Worm (Caenorhabditis elegans) whole organism, late embryonic: Measurements from ENCODE around the gene glo-4.

ENCODE experiments used
- C08G9.2 ChIP-seq: sonication (generic microtip); optimal IDR thresholded peaks from 2 replicates; lab custom pipeline; 2016; ENCODE audit warnings: mild to moderate bottlenecking, missing genetic modification characterization, moderate library complexity, missing compliant biosample characterization
- C38D4.7 ChIP-seq: fragments of 200-800 bp; sonication (Bioruptor generic); optimal IDR thresholded peaks from 2 replicates; lab custom pipeline; 2018; ENCODE audit warnings: mild to moderate bottlenecking, missing genetic modification characterization, moderate library complexity, missing compliant biosample characterization
- T23F11.4 ChIP-seq: fragments of 200-800 bp; sonication (Bioruptor generic); optimal IDR thresholded peaks from 2 replicates; lab custom pipeline; 2018; ENCODE audit warnings: mild to moderate bottlenecking, missing genetic modification characterization, missing compliant biosample characterization
- ama-1 ChIP-seq: fragments of 150-350 bp; optimal IDR thresholded peaks from 2 replicates; lab custom pipeline; 2014
- ceh-31 ChIP-seq: sonication (generic microtip); optimal IDR thresholded peaks from 2 replicates; lab custom pipeline; 2016; ENCODE audit warnings: missing genetic modification characterization, missing compliant biosample characterization
- ceh-34 ChIP-seq: sonication (generic microtip); optimal IDR thresholded peaks from 2 replicates; lab custom pipeline; 2016; ENCODE audit warnings: mild to moderate bottlenecking, missing genetic modification characterization, missing compliant biosample characterization
- ceh-45 ChIP-seq: fragments of 200-800 bp; sonication (Bioruptor generic); IDR thresholded peaks from 2 replicates; pipeline ENCODE4 v1.3.6; 2022; ENCODE audit warnings: missing genetic modification reagents, missing genetic modification characterization, missing compliant biosample characterization
- ceh-6 ChIP-seq: fragments of 200-800 bp; sonication (Bioruptor generic); optimal IDR thresholded peaks from 2 replicates; lab custom pipeline; 2018; ENCODE audit warnings: mild to moderate bottlenecking, missing genetic modification characterization, missing compliant biosample characterization
- che-1 ChIP-seq: sonication (generic microtip); optimal IDR thresholded peaks from 2 replicates; lab custom pipeline; 2016; ENCODE audit warnings: mild to moderate bottlenecking, missing genetic modification characterization, missing compliant biosample characterization
- elt-4 ChIP-seq: sonication (generic microtip); optimal IDR thresholded peaks from 2 replicates; lab custom pipeline; 2016; ENCODE audit warnings: missing genetic modification characterization, missing compliant biosample characterization
- ets-4 ChIP-seq: sonication (generic microtip); optimal IDR thresholded peaks from 2 replicates; lab custom pipeline; 2016; ENCODE audit warnings: missing genetic modification characterization, missing compliant biosample characterization
- eyg-1 ChIP-seq: sonication (generic microtip); optimal IDR thresholded peaks from 2 replicates; lab custom pipeline; 2016; ENCODE audit warnings: missing genotype, missing genetic modification characterization, missing compliant biosample characterization
- fax-1 ChIP-seq: sonication (generic microtip); optimal IDR thresholded peaks from 2 replicates; lab custom pipeline; 2016; ENCODE audit warnings: missing genotype, missing genetic modification characterization, missing compliant biosample characterization
- fkh-10 ChIP-seq: fragments of 150-350 bp; optimal IDR thresholded peaks from 2 replicates; lab custom pipeline; 2014; ENCODE audit warnings: missing biosample characterization, missing genetic modification reagents, missing genetic modification characterization
- gmeb-2 ChIP-seq: sonication (generic microtip); optimal IDR thresholded peaks from 2 replicates; lab custom pipeline; 2016; ENCODE audit warnings: missing genetic modification characterization, inconsistent platforms, missing compliant biosample characterization
- hlh-15 ChIP-seq: sonication (generic microtip); optimal IDR thresholded peaks from 2 replicates; lab custom pipeline; 2016; ENCODE audit warnings: missing genetic modification characterization, missing compliant biosample characterization
- hlh-30 ChIP-seq: sonication (generic microtip); optimal IDR thresholded peaks from 2 replicates; lab custom pipeline; 2017; ENCODE audit warnings: antibody characterized with exemption, missing genetic modification characterization, missing compliant biosample characterization; ENCODE audit not compliant: insufficient read depth
- hlh-8 ChIP-seq: sonication (generic microtip); optimal IDR thresholded peaks from 2 replicates; lab custom pipeline; 2016; ENCODE audit warnings: missing genotype, missing genetic modification characterization, missing compliant biosample characterization
- lim-6 ChIP-seq: sonication (generic microtip); optimal IDR thresholded peaks from 2 replicates; lab custom pipeline; 2016; ENCODE audit warnings: missing genetic modification characterization, missing compliant biosample characterization
- madf-2 ChIP-seq: sonication (generic microtip); optimal IDR thresholded peaks from 2 replicates; lab custom pipeline; 2017; ENCODE audit warnings: missing genetic modification characterization, missing compliant biosample characterization
- nfya-1 ChIP-seq: sonication (generic microtip); optimal IDR thresholded peaks from 2 replicates; lab custom pipeline; 2017; ENCODE audit warnings: missing genetic modification characterization, mild to moderate bottlenecking, missing compliant biosample characterization, antibody characterized with exemption, moderate library complexity
- nhr-11 ChIP-seq: fragments of 150-350 bp; optimal IDR thresholded peaks from 2 replicates; lab custom pipeline; 2014; ENCODE audit warnings: missing biosample characterization, missing genetic modification characterization
- npax-4 ChIP-seq: sonication (generic microtip); optimal IDR thresholded peaks from 2 replicates; lab custom pipeline; 2016; ENCODE audit warnings: missing genetic modification characterization, missing compliant biosample characterization
- pha-2 ChIP-seq: sonication (generic microtip); optimal IDR thresholded peaks from 2 replicates; lab custom pipeline; 2017; ENCODE audit warnings: mild to moderate bottlenecking, missing genetic modification characterization, missing compliant biosample characterization
- pha-4 ChIP-seq: fragments of 150-350 bp; optimal IDR thresholded peaks from 2 replicates; lab custom pipeline; 2018; ENCODE audit warnings: missing biosample characterization, missing genetic modification reagents, missing genetic modification characterization
- pqm-1 ChIP-seq: sonication (generic microtip); optimal IDR thresholded peaks from 2 replicates; lab custom pipeline; 2016; ENCODE audit warnings: missing genetic modification characterization, missing compliant biosample characterization
- ref-2 ChIP-seq: sonication (generic microtip); optimal IDR thresholded peaks from 2 replicates; lab custom pipeline; 2016; ENCODE audit warnings: missing genetic modification characterization, missing compliant biosample characterization
- sdc-2 ChIP-seq: sonication (generic microtip); optimal IDR thresholded peaks from 2 replicates; lab custom pipeline; 2016; ENCODE audit warnings: missing genotype, missing genetic modification characterization, missing compliant biosample characterization
- sox-4 ChIP-seq: sonication (generic microtip); optimal IDR thresholded peaks from 2 replicates; lab custom pipeline; 2017; ENCODE audit warnings: mild to moderate bottlenecking, missing genetic modification characterization, inconsistent platforms, missing compliant biosample characterization
- syd-9 ChIP-seq: sonication (generic microtip); optimal IDR thresholded peaks from 2 replicates; lab custom pipeline; 2016; ENCODE audit warnings: mild to moderate bottlenecking, missing genetic modification characterization, moderate library complexity, missing compliant biosample characterization
- ttx-3 ChIP-seq: sonication (generic microtip); optimal IDR thresholded peaks from 2 replicates; lab custom pipeline; 2016; ENCODE audit warnings: missing genetic modification reagents, missing genetic modification characterization, missing compliant biosample characterization
- unc-3 ChIP-seq, 2 experiments: fragments of 200-800 bp in 1 of 2; sonication (Bioruptor generic) in 1 of 2; sonication (generic microtip) in 1 of 2; conservative IDR thresholded peaks in 1 of 2; optimal IDR thresholded peaks in 1 of 2; 2 replicates each; pipeline versions ENCODE4 v1.3.6 to Lab custom; 2016 to 2022; ENCODE audit warnings: missing compliant biosample characterization in 2 of 2, missing genetic modification characterization in 2 of 2, missing genetic modification reagents in 1 of 2
- unc-42 ChIP-seq: sonication (generic microtip); optimal IDR thresholded peaks from 2 replicates; lab custom pipeline; 2016; ENCODE audit warnings: missing genotype, missing genetic modification characterization, missing compliant biosample characterization
- unc-86 ChIP-seq: sonication (generic microtip); optimal IDR thresholded peaks from 2 replicates; lab custom pipeline; 2016; ENCODE audit warnings: missing genetic modification characterization, missing compliant biosample characterization
- zip-5 ChIP-seq: sonication (generic microtip); optimal IDR thresholded peaks from 2 replicates; lab custom pipeline; 2016; ENCODE audit warnings: missing genetic modification characterization, missing compliant biosample characterization
- ztf-16 ChIP-seq: sonication (generic microtip); optimal IDR thresholded peaks from 2 replicates; lab custom pipeline; 2017; ENCODE audit warnings: missing genetic modification characterization, missing compliant biosample characterization

glo-4 gene

DNA sequence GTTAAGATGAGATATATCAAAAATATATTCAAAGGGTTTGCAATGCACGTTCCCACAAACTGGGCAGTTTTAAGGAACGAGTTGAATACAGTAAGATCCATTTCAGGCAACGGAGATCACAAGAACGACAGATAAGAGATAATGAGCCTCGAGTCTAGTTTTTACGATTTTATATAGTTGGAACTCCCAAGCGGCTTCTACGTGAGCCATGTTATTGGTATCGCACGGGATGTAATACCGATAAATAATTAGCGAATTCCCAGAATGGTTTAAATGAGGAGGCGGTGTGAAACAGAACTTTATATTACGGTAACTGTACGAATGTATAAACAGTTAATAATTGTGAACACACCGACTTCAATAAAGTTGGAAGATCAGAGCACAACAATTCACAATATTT lies 44.1 kb downstream of the glo-4 start, which contains the start of gene str-177:
str-177 (minus strand) TSS at position 101 of the 400 bp plus-strand sequence.
- no peak for TF ChIP-seq unc-86 (tag; lab: Kevin White, UChicago)
- TF ChIP-seq ets-4 (tag; lab: Kevin White, UChicago) = no peak
- TF ChIP-seq pha-2 (tag; lab: Kevin White, UChicago) = no peak
- TF ChIP-seq madf-2 = no peak
- TF ChIP-seq ttx-3 (tag; lab: Kevin White, UChicago) = no peak
- TF ChIP-seq ceh-45 (GFP tag; lab: Robert Waterston, UW) = no peak
- no peak for TF ChIP-seq hlh-8 (tag; lab: Kevin White, UChicago)

ce11 chrV:9197121-9197520 lies 45.9 kb downstream of the glo-4 start, which contains the start of gene C24B5.4:
C24B5.4 (minus strand) TSS chrV:9197326.
- TF ChIP-seq npax-4 (no peak), unc-3 (GFP tag; conservative IDR thresholded peaks at IDR 0.05; lab: Robert Waterston, UW) (no peak), unc-3 (tag; optimal IDR thresholded peaks at IDR 0.05; lab: Kevin White, UChicago) (no peak), sdc-2 (tag; lab: Kevin White, UChicago) (no peak), ama-1 (lab: Kevin White, UChicago) (no peak), C38D4.7 (GFP tag; lab: Kevin White, UChicago) (no peak), C08G9.2 (no peak), ztf-16 (tag; lab: Kevin White, UChicago) (no peak), pha-4 (tag; lab: Kevin White, UChicago) (no peak)

DNA sequence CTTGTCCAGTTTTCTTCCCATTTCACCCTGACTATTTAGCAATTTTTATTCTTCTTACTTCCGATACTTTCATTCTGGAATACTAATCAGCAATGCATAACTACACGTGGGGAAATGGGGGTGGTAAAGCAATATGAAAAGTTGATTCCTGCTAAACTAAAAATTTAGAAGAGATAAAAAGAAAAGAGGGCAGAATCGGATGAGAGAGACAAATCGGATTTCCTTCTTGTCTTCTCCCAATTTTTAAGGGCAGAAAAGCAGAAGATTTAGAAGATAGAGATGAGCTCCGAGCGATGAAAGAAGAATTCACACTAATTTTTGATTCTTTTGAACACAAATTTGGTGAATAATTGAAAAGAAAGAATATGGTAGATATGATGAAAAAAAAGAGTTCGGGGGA lies 49.0 kb downstream of the glo-4 start:
- peak; percentile 93 for TF ChIP-seq unc-42 (tag; lab: Kevin White, UChicago)
- TF ChIP-seq ceh-45 (GFP tag; lab: Robert Waterston, UW) = no peak
- no peak for TF ChIP-seq nhr-11

DNA sequence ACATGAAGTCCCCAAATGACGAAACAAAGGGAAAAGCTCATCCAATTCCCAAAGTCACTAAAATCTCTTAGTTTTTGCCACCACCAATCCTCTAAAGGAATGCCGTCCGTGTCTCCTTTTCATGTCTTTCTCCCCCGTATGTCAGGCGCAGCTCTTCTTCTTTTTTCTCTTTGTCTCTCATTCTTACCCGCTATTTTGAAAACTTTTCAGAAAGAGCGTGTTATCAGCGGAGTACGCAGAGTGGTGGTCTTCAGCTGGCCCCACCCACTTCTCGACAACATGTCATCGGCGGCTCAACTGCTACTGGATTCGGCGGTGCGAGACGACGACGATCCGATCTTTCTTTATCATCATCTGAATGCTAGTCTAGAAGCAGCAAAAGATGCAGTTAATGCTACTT lies 51.6 kb downstream of the glo-4 start, which contains the start of gene sphr-1:
sphr-1 (plus strand) TSS at position 205 of the 400 bp plus-strand sequence.
- TF ChIP-seq che-1 (tag; lab: Kevin White, UChicago) (no peak), pqm-1 (tag; lab: Kevin White, UChicago) (no peak)

DNA sequence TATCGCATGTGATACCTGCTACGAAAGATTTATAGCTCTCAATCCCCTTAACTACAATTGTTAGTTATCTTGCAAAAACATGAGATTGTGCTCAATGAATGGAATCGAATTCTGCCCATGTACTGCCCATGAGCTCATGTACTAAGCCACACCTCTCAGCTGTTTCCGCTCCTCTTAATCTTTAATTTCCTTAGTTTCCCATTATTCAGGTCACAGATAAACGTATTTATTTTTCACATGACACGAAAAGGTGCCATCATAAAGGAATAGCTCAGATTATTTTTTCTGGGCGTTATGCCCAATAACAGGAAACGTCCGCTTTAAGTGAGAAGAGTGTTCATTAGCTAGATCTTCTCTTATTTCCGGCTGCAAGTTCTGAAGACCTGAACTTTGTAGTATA lies 57.0 kb downstream of the glo-4 start:
- TF ChIP-seq gmeb-2 (no peak), elt-4 (tag; lab: Kevin White, UChicago) (no peak), T23F11.4 (GFP tag; lab: Kevin White, UChicago) (no peak), ceh-34 (tag; lab: Kevin White, UChicago) (no peak), eyg-1 (tag; lab: Kevin White, UChicago) (no peak), syd-9 (tag; lab: Kevin White, UChicago) (no peak), lim-6 (tag; lab: Kevin White, UChicago) (no peak), nfya-1 (no peak), sox-4 (tag; lab: Kevin White, UChicago) (no peak), hlh-30 (tag; lab: Kevin White, UChicago) (no peak), npax-4 (no peak), ceh-6 (GFP tag; lab: Kevin White, UChicago) (no peak), fax-1 (tag; lab: Kevin White, UChicago) (no peak), hlh-15 (tag; lab: Kevin White, UChicago) (no peak), ref-2 (tag; lab: Kevin White, UChicago) (no peak), che-1 (tag; lab: Kevin White, UChicago) (no peak), zip-5 (tag; lab: Kevin White, UChicago) (no peak), C38D4.7 (GFP tag; lab: Kevin White, UChicago) (no peak), ceh-31 (tag; lab: Kevin White, UChicago) (no peak), fkh-10 (GFP tag; lab: Kevin White, UChicago) (no peak)
